Fruit fly (Drosophila melanogaster): ENCODE results near the gene ng3.

ng3 gene

DNA sequence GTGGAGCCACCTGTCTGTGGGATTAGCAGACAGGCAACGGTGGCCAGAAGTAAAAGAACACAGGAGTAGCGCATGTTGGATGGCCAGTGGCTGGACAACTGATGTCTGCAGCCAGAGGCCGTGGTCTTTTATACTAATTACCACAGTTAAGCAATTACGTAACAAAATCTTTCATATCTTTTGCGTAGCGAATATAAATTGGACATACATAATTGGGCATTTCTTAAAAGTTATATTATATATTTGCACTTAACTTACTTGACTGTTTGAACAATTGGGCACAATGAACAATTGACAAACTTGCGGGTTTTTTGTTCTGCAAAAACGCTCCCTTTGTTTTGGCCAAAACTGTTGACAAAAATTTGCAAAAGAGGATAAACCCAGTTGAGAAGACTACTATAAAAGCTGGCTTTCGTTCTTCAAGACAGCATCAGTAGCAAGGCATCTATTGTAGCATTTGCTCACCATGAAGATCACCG is at the start of gene ng3, which contains the start of gene ng1:
Gene ng3 (minus strand): TSS at position 101 of the 479 bp plus-strand sequence.
Gene ng1 (plus strand): TSS at position 429 of the 479 bp plus-strand sequence.
- TF ChIP-seq ttk (optimal IDR thresholded peaks at IDR 0.05) = no peak
- no peak for TF ChIP-seq h (optimal IDR thresholded peaks at IDR 0.05)
- no peak for TF ChIP-seq psq (optimal IDR thresholded peaks at IDR 0.05)
- no peak for TF ChIP-seq Sin3A (optimal IDR thresholded peaks at IDR 0.05)
- TF ChIP-seq insv (optimal IDR thresholded peaks at IDR 0.05) = no peak
- TF ChIP-seq Myc (optimal IDR thresholded peaks at IDR 0.05) = no peak

DNA sequence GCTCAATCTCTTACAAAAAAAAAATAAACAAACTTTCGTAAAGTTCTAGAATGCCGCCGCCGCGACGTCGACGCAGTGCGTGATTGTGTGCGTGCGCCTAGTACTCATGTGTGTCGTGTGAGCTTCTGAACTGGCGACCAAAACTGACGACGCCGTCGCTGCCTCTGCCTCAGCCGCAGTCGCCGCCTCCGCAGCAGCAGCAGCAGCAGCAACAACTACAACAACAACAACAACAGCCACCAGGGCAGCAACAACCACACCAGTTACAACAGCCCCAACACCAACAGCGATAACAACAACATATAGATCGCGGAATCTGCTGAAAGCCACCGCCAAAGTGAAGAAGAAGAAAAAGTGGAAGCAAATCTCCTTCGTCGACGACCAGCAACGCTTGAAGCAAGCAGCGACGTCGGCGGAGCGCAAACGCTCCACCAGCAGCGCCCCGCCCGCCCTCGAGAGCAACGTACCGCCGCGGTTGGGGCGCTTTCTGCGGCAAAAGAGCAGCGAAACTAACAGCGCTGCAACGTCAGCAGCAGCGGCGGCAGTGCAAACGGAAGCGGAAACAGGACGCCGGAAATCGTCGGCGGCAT is 49.3 kb upstream of the ng3 start:
- TF ChIP-seq insv (optimal IDR thresholded peaks at IDR 0.05) = no peak
- TF ChIP-seq psq (optimal IDR thresholded peaks at IDR 0.05) = no peak
- TF ChIP-seq ttk (optimal IDR thresholded peaks at IDR 0.05) = no peak
- no peak for TF ChIP-seq Myc (optimal IDR thresholded peaks at IDR 0.05)
- TF ChIP-seq h (optimal IDR thresholded peaks at IDR 0.05) = no peak
- TF ChIP-seq Sin3A (optimal IDR thresholded peaks at IDR 0.05) = no peak

DNA sequence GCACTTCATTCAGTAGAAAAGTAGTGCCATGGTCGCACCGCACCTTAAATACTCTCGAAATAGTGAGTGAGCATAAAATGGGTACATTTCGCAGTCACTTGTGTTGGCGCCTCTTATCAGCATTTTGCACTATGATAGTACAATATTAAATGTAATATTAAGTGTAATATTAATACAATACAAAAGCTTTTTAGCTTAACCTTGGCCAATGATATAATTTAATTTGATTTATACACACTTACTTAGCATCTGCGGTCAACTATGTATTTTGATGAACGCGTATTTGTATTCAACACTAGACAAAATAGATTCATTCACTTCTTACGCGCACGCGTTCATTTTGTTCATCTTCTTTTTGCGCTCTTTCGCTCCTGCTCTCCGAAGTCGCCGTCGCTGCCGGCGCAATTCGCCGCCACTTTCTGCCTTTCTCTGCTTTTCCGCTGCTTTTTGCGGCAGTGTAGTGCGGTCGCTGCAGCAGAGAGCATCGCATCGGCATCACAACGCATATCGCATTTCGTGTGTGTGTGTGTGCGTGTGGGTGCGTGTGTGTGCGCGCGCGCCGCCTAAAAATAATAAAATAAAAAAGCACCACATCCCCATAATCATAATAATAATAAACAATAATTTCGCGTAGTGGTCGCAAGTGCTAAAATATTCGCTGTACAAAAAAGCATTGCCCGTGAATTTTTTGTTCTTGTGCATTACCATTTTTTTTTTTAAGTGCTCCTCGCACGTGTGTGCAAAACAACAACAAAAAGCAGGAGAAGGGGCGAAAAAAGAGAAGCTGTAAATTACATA is 47.2 kb upstream of the ng3 start:
- TF ChIP-seq Myc (optimal IDR thresholded peaks at IDR 0.05) = no peak

DNA sequence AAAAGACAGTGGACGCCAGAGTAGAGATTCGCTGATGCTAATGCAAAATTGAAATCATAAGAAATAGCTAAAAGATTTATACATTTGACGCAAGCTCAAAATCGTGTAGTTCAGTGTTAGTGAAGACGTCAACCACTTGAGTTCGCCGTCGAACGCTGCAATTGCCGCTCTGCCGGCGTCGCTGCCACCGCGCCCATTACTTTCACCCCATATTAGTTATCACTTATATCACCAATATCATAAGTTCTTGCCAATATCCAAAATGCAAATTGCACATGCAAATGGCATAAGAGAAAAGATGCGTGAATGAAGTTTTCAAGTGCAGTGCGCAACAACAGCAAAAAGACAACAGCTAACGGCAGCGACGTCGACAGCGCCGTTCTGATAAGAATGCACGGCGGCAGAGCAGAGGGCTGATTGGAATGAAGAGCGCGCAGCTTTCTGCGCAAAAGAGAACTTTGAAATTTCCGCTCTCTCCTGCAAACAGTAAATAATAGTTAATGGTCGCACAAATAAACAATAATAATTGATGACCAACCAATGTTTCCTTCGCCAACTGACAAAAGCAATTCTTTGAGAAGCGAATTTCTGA is 46.5 kb upstream of the ng3 start:
- TF ChIP-seq insv (optimal IDR thresholded peaks at IDR 0.05) (no peak), h (optimal IDR thresholded peaks at IDR 0.05) (no peak), ttk (optimal IDR thresholded peaks at IDR 0.05) (no peak), psq (optimal IDR thresholded peaks at IDR 0.05) (no peak), Myc (optimal IDR thresholded peaks at IDR 0.05) (no peak), Sin3A (optimal IDR thresholded peaks at IDR 0.05) (no peak)

DNA sequence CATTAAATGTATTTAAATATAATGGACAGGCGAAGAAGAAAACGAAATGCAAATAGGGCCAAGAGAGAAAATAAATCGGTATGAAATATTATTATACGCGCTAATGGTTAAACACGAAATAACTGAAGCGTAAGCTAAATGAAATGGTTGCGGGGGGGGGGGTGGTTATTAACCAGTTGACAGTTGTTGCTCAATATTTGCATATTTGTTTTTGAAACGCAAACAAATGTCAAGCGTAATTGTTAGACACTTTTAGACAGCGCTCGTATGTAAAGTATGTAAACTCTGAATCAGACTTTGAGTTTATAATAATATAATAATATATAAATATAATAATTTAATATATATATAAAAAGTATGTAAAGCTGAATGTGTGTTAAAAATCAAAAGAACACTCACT is 40.1 kb upstream of the ng3 start:
- TF ChIP-seq h (optimal IDR thresholded peaks at IDR 0.05) = no peak
- no peak for TF ChIP-seq Myc (optimal IDR thresholded peaks at IDR 0.05)
- TF ChIP-seq insv (optimal IDR thresholded peaks at IDR 0.05) = no peak
- no peak for TF ChIP-seq Sin3A (optimal IDR thresholded peaks at IDR 0.05)
- no peak for TF ChIP-seq psq (optimal IDR thresholded peaks at IDR 0.05)
- TF ChIP-seq ttk (optimal IDR thresholded peaks at IDR 0.05) = no peak

DNA sequence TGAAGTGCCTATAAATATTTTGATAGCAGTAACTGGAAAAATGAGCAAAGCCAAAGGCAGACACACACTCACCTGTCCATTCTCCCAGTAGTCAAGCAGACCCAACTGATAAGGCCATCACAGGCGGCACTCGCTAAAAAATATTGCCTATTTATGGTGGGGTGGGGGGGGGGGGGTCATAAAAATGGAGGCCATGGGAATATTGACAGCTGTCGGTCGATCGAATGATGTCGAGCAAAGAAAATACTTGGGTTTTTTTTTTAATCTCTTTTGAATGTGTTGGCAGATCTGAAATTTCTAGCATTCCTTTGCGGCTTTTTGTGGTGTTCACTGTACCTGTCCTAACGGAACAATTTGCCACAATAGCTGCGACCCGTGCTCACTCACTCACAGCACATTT is 31.7 kb upstream of the ng3 start:
- TF ChIP-seq Myc (optimal IDR thresholded peaks at IDR 0.05) = no peak

DNA sequence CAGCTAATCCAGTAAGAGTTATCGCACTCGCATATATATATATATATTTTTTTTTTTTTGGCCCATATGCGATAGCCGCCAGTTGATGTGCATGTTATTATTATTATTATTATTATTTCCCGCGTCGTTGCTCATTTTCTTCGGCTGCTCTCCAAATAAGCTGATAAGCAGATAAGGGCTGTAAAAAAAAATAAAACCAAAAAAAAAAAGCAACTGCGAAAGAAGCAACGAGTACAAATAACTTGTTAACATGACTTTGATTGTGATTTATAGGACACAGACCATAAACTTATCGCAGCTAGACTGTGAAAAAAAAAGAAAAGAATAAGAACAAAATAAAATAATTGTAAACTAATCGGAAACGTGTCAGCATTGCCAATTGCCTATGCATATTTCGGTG is 23.9 kb upstream of the ng3 start:
- TF ChIP-seq h (optimal IDR thresholded peaks at IDR 0.05) (no peak), psq (optimal IDR thresholded peaks at IDR 0.05) (no peak), Myc (optimal IDR thresholded peaks at IDR 0.05) (no peak), Sin3A (optimal IDR thresholded peaks at IDR 0.05) (no peak), ttk (optimal IDR thresholded peaks at IDR 0.05) (no peak), insv (optimal IDR thresholded peaks at IDR 0.05) (no peak)

DNA sequence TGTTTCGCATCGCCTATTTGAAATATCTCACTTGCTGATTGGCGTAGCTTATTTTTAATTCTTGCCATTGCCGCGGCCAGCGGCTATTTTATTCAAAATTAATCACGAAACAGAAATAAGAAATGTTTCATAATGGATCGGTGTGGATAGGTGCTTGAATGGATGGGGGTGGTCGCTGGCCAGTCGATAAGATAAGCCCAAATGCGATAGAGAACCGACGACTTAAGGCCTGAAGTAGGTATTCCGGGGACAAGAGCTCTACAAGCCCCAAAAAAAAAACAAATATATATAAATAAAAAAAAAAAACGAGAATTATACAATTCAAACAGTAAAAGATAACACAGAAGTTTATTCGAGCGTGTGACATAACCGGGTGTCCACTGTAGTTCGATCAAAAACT is 18.7 kb upstream of the ng3 start:
- TF ChIP-seq insv (optimal IDR thresholded peaks at IDR 0.05) (no peak), ttk (optimal IDR thresholded peaks at IDR 0.05) (no peak), Sin3A (optimal IDR thresholded peaks at IDR 0.05) (no peak), Myc (optimal IDR thresholded peaks at IDR 0.05) (no peak), psq (optimal IDR thresholded peaks at IDR 0.05) (no peak), h (optimal IDR thresholded peaks at IDR 0.05) (no peak)

DNA sequence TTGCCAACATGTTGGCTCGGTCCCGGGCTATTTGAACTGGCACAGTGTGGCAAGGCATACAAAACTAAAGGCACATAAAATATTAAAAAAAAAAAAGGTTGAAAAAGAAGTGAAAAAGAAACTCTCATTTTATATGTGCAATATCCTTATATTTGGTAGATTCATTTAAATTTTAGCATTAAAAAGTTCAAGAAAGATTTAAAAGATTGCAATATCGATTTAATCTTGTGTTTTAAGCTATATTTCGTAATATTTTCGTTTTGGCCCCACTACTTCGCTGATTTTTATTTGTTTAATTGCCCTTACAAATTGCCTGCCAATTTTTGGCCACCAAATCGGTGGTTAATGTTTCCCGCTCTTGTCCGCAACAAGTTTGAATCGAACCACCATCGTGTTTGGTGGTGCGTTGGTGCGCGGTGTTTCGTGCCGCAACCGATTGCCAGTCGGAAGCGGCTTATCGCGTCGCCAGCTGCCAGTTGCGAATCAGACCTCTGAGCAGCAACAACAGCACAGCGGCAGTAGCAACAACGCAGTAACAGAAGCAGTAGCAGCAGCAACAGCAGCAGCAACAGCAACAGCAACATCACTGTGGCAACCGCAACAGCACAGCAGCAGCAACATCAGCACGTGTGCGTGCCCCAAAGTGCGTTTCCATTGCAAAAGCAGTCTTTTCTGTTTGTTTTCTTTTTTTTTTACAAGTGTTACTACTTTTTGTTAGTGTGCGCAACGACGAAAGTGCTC is 13.9 kb upstream of the ng3 start:
- no peak for TF ChIP-seq h (optimal IDR thresholded peaks at IDR 0.05)
- no peak for TF ChIP-seq Myc (optimal IDR thresholded peaks at IDR 0.05)
- no peak for TF ChIP-seq Sin3A (optimal IDR thresholded peaks at IDR 0.05)
- no peak for TF ChIP-seq ttk (optimal IDR thresholded peaks at IDR 0.05)
- no peak for TF ChIP-seq insv (optimal IDR thresholded peaks at IDR 0.05)
- no peak for TF ChIP-seq psq (optimal IDR thresholded peaks at IDR 0.05)

DNA sequence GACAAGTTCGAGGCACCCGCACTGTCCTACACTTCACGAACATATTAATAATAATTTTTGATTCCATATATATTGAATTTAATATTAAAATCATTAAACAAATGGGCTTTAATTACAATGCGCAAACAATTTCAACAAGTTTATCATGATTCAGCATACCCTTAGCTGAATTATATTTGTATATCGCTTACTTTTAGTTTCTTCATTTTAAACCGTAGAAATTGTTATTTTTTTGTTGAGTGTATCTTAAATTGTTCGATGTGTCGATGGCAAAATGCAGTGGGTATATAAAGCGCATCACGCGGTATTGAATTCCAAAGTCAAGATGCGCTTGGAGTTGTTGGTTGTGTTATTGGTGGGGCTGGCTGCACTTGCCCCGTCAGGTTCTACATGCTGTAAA is 7.9 kb upstream of the ng3 start, which contains the start of gene Sgs4:
Gene Sgs4 (plus strand): TSS at position 301 of the 400 bp plus-strand sequence.
- no peak for TF ChIP-seq psq (optimal IDR thresholded peaks at IDR 0.05)
- no peak for TF ChIP-seq ttk (optimal IDR thresholded peaks at IDR 0.05)
- no peak for TF ChIP-seq h (optimal IDR thresholded peaks at IDR 0.05)
- no peak for TF ChIP-seq Myc (optimal IDR thresholded peaks at IDR 0.05)
- TF ChIP-seq insv (optimal IDR thresholded peaks at IDR 0.05) = no peak
- TF ChIP-seq Sin3A (optimal IDR thresholded peaks at IDR 0.05) = no peak

DNA sequence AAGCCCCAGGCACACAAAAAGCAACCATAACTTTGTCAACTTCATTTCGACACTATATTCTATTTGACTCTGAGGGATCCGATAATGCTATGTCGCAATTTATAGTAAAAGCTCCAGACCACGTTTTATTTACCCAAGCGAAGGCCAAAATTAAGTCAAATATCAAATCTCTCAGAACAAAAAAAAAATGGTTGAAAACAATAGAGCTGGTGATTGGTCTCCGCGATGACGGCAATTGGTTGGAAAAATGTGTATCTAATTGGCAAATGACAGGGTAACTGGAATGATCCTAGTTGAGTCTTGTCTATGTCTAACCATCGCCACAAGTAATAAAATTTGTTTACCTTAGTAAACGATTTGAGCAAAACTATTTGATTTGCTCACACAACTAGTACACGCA is 7.3 kb upstream of the ng3 start, which contains the start of gene Pig1:
Gene Pig1 (minus strand): TSS at position 101 of the 400 bp plus-strand sequence.
- TF ChIP-seq h (optimal IDR thresholded peaks at IDR 0.05) = no peak
- no peak for TF ChIP-seq Myc (optimal IDR thresholded peaks at IDR 0.05)
- no peak for TF ChIP-seq insv (optimal IDR thresholded peaks at IDR 0.05)
- TF ChIP-seq Sin3A (optimal IDR thresholded peaks at IDR 0.05) = no peak
- TF ChIP-seq ttk (optimal IDR thresholded peaks at IDR 0.05) = no peak
- TF ChIP-seq psq (optimal IDR thresholded peaks at IDR 0.05) = no peak

DNA sequence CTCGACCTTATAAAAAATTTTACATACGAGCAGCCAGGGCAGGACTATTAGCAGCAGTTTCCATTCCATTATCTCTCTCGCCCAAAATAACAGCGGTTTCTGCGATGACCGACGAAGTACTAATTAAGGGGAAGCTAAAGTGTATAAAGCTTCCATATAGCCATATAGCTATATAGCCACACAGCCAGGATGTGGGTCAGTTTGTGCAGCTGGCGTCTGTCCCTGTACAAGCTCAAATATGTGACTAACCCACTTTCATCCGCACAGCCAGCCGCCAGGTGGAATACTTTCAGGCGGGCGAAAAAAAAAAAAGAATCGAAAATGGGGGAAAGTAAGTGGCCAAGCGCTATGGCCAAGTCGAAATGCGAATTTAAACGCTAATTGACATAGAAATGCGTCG is 2.2 kb upstream of the ng3 start, which contains the start of gene ng4:
Gene ng4 (minus strand): TSS at position 101 of the 400 bp plus-strand sequence.
- TF ChIP-seq Sin3A (optimal IDR thresholded peaks at IDR 0.05) (no peak), psq (optimal IDR thresholded peaks at IDR 0.05) (no peak), ttk (optimal IDR thresholded peaks at IDR 0.05) (no peak), h (optimal IDR thresholded peaks at IDR 0.05) (no peak), insv (optimal IDR thresholded peaks at IDR 0.05) (no peak), Myc (optimal IDR thresholded peaks at IDR 0.05) (no peak)
